Worm (Caenorhabditis elegans): Measurements from ENCODE around the gene T16G12.3.

The T16G12.3 gene

DNA sequence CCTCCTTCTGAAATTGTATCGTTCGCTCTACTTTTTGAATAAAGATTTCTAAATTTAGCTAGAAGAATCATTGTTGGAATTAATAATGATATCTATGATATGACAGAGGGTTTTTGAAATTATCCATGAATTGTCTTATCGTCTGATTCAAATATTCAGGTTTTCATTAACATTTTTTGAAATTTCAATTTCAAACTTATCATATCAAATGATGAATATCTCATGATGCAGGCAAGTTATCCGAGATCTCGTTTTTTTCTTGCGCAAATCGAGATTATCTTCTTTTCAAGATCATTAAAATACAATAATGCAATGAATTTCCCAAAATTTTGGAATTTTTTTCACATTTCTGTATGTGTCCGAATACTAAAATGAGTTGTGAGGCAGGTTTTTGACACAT is 47.6 kb downstream of the T16G12.3 start, which contains the start of gene spop-1:
Gene spop-1 (minus strand): TSS at position 101 of the 400 bp plus-strand sequence.
- TF ChIP-seq eor-1 (tag; optimal IDR thresholded peaks at IDR 0.05): no peak
- no peak for TF ChIP-seq nhr-28 (tag; optimal IDR thresholded peaks at IDR 0.05)
- TF ChIP-seq nfya-1 (tag; optimal IDR thresholded peaks at IDR 0.05; ENCODE audit: insufficient read depth): no peak
- TF ChIP-seq unc-39 (tag; optimal IDR thresholded peaks at IDR 0.05): no peak
- TF ChIP-seq pqm-1 (tag; optimal IDR thresholded peaks at IDR 0.05): no peak
- no peak for TF ChIP-seq zag-1 (tag; optimal IDR thresholded peaks at IDR 0.05)
- TF ChIP-seq egl-5 (tag; optimal IDR thresholded peaks at IDR 0.05): no peak
- TF ChIP-seq mml-1 (tag; optimal IDR thresholded peaks at IDR 0.05): no peak
- TF ChIP-seq snpc-4 (tag; optimal IDR thresholded peaks at IDR 0.05): no peak
- TF ChIP-seq aly-2 (tag; optimal IDR thresholded peaks at IDR 0.05): no peak
- TF ChIP-seq nhr-77 (tag; optimal IDR thresholded peaks at IDR 0.05): no peak
- no peak for TF ChIP-seq ceh-28 (tag; optimal IDR thresholded peaks at IDR 0.05)
- no peak for TF ChIP-seq elt-1 (tag; optimal IDR thresholded peaks at IDR 0.05)
- TF ChIP-seq nhr-76 (tag; optimal IDR thresholded peaks at IDR 0.05): no peak
- no peak for TF ChIP-seq ztf-11 (tag; optimal IDR thresholded peaks at IDR 0.05)
- no peak for TF ChIP-seq ceh-82 (tag; optimal IDR thresholded peaks at IDR 0.05)

DNA sequence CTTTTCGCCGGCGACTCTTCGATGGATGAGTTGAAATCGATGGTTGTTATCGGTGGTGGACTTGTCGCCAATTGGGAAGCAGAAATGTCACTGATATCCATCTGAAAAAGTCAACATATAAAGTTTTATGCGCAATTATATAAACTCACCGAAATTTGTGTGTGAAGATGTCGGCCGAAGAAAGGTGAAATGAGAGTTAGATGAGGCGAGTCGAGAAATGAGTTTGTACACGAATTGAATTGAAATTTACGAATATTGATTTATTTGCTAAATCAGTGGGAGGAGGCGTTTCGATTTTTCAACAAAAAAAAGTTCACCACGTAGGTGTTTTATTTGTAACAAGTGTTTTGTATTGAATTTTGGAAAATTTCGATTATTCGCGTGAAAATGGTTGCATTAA is 50.9 kb downstream of the T16G12.3 start, which contains the start of gene kel-10:
Gene kel-10 (minus strand): TSS at position 101 of the 400 bp plus-strand sequence.
- no peak for TF ChIP-seq nhr-23 (tag; optimal IDR thresholded peaks at IDR 0.05)

Data from whole organism, L3 larva.